Worm (Caenorhabditis elegans) whole organism, early embryonic: Measurements from ENCODE around the gene elpc-3.

ENCODE experiments used
- F13C5.2 ChIP-seq: sonication (generic microtip); optimal IDR thresholded peaks from 2 replicates; lab custom pipeline; 2017; ENCODE audit warnings: mild to moderate bottlenecking, missing genetic modification characterization, inconsistent platforms, missing compliant biosample characterization
- aly-1 ChIP-seq: sonication (generic microtip); optimal IDR thresholded peaks from 2 replicates; lab custom pipeline; 2016; ENCODE audit warnings: missing genetic modification characterization, missing compliant biosample characterization
- ceh-13 ChIP-seq: fragments of 200-800 bp; sonication (Bioruptor generic); optimal IDR thresholded peaks from 2 replicates; lab custom pipeline; 2018; ENCODE audit warnings: mild to moderate bottlenecking, missing genetic modification characterization, missing compliant biosample characterization
- tra-4 ChIP-seq: sonication (generic microtip); optimal IDR thresholded peaks from 2 replicates; lab custom pipeline; 2017; ENCODE audit warnings: missing genetic modification characterization, missing compliant biosample characterization

- no peak for TF ChIP-seq tra-4
- no peak for TF ChIP-seq aly-1 (tag; lab: Kevin White, UChicago)
- TF ChIP-seq F13C5.2 (tag; lab: Kevin White, UChicago), result no peak
- no peak for TF ChIP-seq ceh-13 (GFP tag; lab: Kevin White, UChicago)
Measured at ce11 chrV:12183854-12184253, 2.6 kb upstream of the elpc-3 start, which contains the start of gene usip-1.
